Worm (Caenorhabditis elegans) whole organism, L4 larva: ENCODE data around the gene F21G4.5.

Experiments used
- F26F4.8 ChIP-seq: fragments of 200-800 bp; sonication (Bioruptor generic); conservative IDR thresholded peaks from 2 replicates; pipeline ENCODE4 v1.3.6; 2022; ENCODE audit warnings: missing genetic modification characterization, missing compliant biosample characterization
- T20F7.1 ChIP-seq: fragments of 200-800 bp; sonication (Bioruptor generic); optimal IDR thresholded peaks from 2 replicates; lab custom pipeline; 2018; ENCODE audit warnings: mild to moderate bottlenecking, missing genetic modification characterization, missing compliant biosample characterization
- aha-1 ChIP-seq: fragments of 150-350 bp; peaks from one replicate; lab custom pipeline; 2014; ENCODE audit warnings: missing biosample characterization, missing genetic modification characterization
- aly-2 ChIP-seq: sonication (generic microtip); optimal IDR thresholded peaks from 2 replicates; lab custom pipeline; 2018; ENCODE audit warnings: missing biosample characterization, missing genetic modification characterization
- arid-1 ChIP-seq: fragments of 200-800 bp; sonication (Bioruptor generic); conservative IDR thresholded peaks from 2 replicates; pipeline ENCODE4 v1.3.6; 2022; ENCODE audit warnings: missing genetic modification reagents, missing genetic modification characterization, missing compliant biosample characterization
- ceh-28 ChIP-seq: fragments of 150-350 bp; optimal IDR thresholded peaks from 2 replicates; lab custom pipeline; 2014; ENCODE audit warnings: missing biosample characterization, missing genetic modification reagents, missing genetic modification characterization
- ceh-44 ChIP-seq: fragments of 200-800 bp; sonication (Bioruptor generic); IDR thresholded peaks from 2 replicates; pipeline ENCODE4 v1.3.6; 2022; ENCODE audit warnings: missing genetic modification reagents, missing genetic modification characterization, missing compliant biosample characterization
- ceh-62 ChIP-seq: sonication (generic microtip); optimal IDR thresholded peaks from 2 replicates; lab custom pipeline; 2017; ENCODE audit warnings: missing biosample characterization, missing genetic modification characterization
- ctbp-1 ChIP-seq: fragments of 200-800 bp; sonication (Bioruptor generic); IDR thresholded peaks from 2 replicates; pipeline ENCODE4 v1.3.6; 2022; ENCODE audit warnings: missing genetic modification reagents, missing genetic modification characterization, missing compliant biosample characterization
- daf-16 ChIP-seq, 3 experiments: sonication (generic microtip); optimal IDR thresholded peaks; 2 replicates each; lab custom pipeline; 2016 to 2017; ENCODE audit warnings: missing genetic modification characterization in 3 of 3, missing genetic modification reagents in 3 of 3, mild to moderate bottlenecking in 2 of 3, missing compliant biosample characterization in 2 of 3, missing biosample characterization in 1 of 3, moderate library complexity in 1 of 3
- dpl-1 ChIP-seq: fragments of 150-350 bp; optimal IDR thresholded peaks from 2 replicates; lab custom pipeline; 2014; ENCODE audit warnings: missing biosample characterization, missing genetic modification reagents, missing genetic modification characterization
- dve-1 ChIP-seq: sonication (generic microtip); optimal IDR thresholded peaks from 2 replicates; lab custom pipeline; 2017; ENCODE audit warnings: antibody characterized with exemption, mild to moderate bottlenecking, missing genetic modification characterization, missing compliant biosample characterization; ENCODE audit not compliant: insufficient read depth
- egl-27 ChIP-seq: sonication (generic microtip); optimal IDR thresholded peaks from 3 replicates; lab custom pipeline; 2017; ENCODE audit warnings: missing biosample characterization, missing genetic modification reagents, missing genetic modification characterization
- fkh-10 ChIP-seq: fragments of 150-350 bp; optimal IDR thresholded peaks from 2 replicates; lab custom pipeline; 2014; ENCODE audit warnings: missing biosample characterization, missing genetic modification reagents, missing genetic modification characterization
- hlh-11 ChIP-seq: fragments of 200-800 bp; sonication (Bioruptor generic); optimal IDR thresholded peaks from 2 replicates; lab custom pipeline; 2018; ENCODE audit warnings: mild to moderate bottlenecking, missing genetic modification characterization, missing compliant biosample characterization
- hlh-30 ChIP-seq: sonication (generic microtip); optimal IDR thresholded peaks from 2 replicates; lab custom pipeline; 2017; ENCODE audit warnings: antibody characterized with exemption, mild to moderate bottlenecking, missing genetic modification characterization, missing compliant biosample characterization; ENCODE audit not compliant: insufficient read depth
- hmg-1.1 ChIP-seq: fragments of 200-800 bp; sonication (Bioruptor generic); IDR thresholded peaks from 2 replicates; pipeline ENCODE4 v1.3.6; 2022; ENCODE audit warnings: missing genetic modification reagents, missing genetic modification characterization, missing compliant biosample characterization
- lin-1 ChIP-seq: fragments of 200-800 bp; sonication (Bioruptor generic); IDR thresholded peaks from 2 replicates; pipeline ENCODE4 v1.3.6; 2022; ENCODE audit warnings: missing genetic modification reagents, missing genetic modification characterization, missing compliant biosample characterization
- lin-13 ChIP-seq: fragments of 150-350 bp; optimal IDR thresholded peaks from 2 replicates; lab custom pipeline; 2014; ENCODE audit warnings: missing biosample characterization, missing genetic modification reagents, missing genetic modification characterization
- madf-5 ChIP-seq, 2 experiments: fragments of 200-800 bp; sonication (Bioruptor generic); IDR thresholded peaks; 2 replicates each; pipeline ENCODE4 v1.3.6; 2022; ENCODE audit warnings: missing compliant biosample characterization in 2 of 2, missing genetic modification characterization in 2 of 2
- mes-2 ChIP-seq: sonication (generic microtip); optimal IDR thresholded peaks from 2 replicates; lab custom pipeline; 2016; ENCODE audit warnings: missing genotype, mild to moderate bottlenecking, missing genetic modification characterization, missing compliant biosample characterization; ENCODE audit not compliant: poor library complexity, severe bottlenecking
- mxl-3 ChIP-seq: fragments of 200-800 bp; sonication (Bioruptor generic); optimal IDR thresholded peaks from 2 replicates; lab custom pipeline; 2018; ENCODE audit warnings: mild to moderate bottlenecking, missing genetic modification characterization, missing compliant biosample characterization
- nhr-25 ChIP-seq: sonication (generic microtip); optimal IDR thresholded peaks from 2 replicates; lab custom pipeline; 2017; ENCODE audit warnings: missing genetic modification characterization, mild to moderate bottlenecking, missing compliant biosample characterization, antibody characterized with exemption, moderate library complexity, borderline replicate concordance; ENCODE audit not compliant: insufficient read depth
- nhr-28 ChIP-seq: fragments of 150-350 bp; optimal IDR thresholded peaks from 2 replicates; lab custom pipeline; 2014; ENCODE audit warnings: missing biosample characterization, missing genetic modification characterization
- nhr-41 ChIP-seq: fragments of 200-800 bp; sonication (Bioruptor generic); IDR thresholded peaks from 2 replicates; pipeline ENCODE4 v1.3.6; 2022; ENCODE audit warnings: missing genetic modification reagents, missing genetic modification characterization, missing compliant biosample characterization
- nhr-6 ChIP-seq: fragments of 150-350 bp; optimal IDR thresholded peaks from 2 replicates; lab custom pipeline; 2014; ENCODE audit warnings: missing biosample characterization, missing genetic modification characterization
- nhr-77 ChIP-seq: fragments of 150-350 bp; optimal IDR thresholded peaks from 2 replicates; lab custom pipeline; 2014; ENCODE audit warnings: missing biosample characterization, missing genetic modification characterization
- pha-4 ChIP-seq, 2 experiments: fragments of 150-350 bp in 1 of 2; fragments of 200-800 bp in 1 of 2; sonication (Bioruptor generic) in 1 of 2; IDR thresholded peaks in 1 of 2; optimal IDR thresholded peaks in 1 of 2; 2 replicates each; pipeline versions ENCODE4 v1.3.6 to Lab custom; 2014 to 2022; ENCODE audit warnings: missing genetic modification characterization in 2 of 2, missing genetic modification reagents in 2 of 2, missing biosample characterization in 1 of 2, missing compliant biosample characterization in 1 of 2
- pqm-1 ChIP-seq: sonication (generic microtip); optimal IDR thresholded peaks from 2 replicates; lab custom pipeline; 2017; ENCODE audit warnings: missing biosample characterization, missing genetic modification characterization
- rbr-2 ChIP-seq: sonication (generic microtip); optimal IDR thresholded peaks from 2 replicates; lab custom pipeline; 2016; ENCODE audit warnings: missing genotype, missing genetic modification characterization, missing compliant biosample characterization
- sdz-12 ChIP-seq: fragments of 200-800 bp; sonication (Bioruptor generic); optimal IDR thresholded peaks from 2 replicates; lab custom pipeline; 2018; ENCODE audit warnings: mild to moderate bottlenecking, missing genetic modification characterization, missing compliant biosample characterization
- snpc-1.2 ChIP-seq: fragments of 200-800 bp; sonication (Bioruptor generic); IDR thresholded peaks from 2 replicates; pipeline ENCODE4 v1.3.6; 2022; ENCODE audit warnings: missing genetic modification reagents, missing genetic modification characterization, missing compliant biosample characterization
- tra-1 ChIP-seq: fragments of 200-800 bp; sonication (Bioruptor generic); IDR thresholded peaks from 2 replicates; pipeline ENCODE4 v1.3.6; 2022; ENCODE audit warnings: missing genetic modification reagents, missing genetic modification characterization, missing compliant biosample characterization
- unc-62 ChIP-seq, 3 experiments: fragments of 150-350 bp in 1 of 3; sonication (generic microtip); optimal IDR thresholded peaks in 2 of 3; peaks in 1 of 3; 1 replicate in 1 of 3; 2 replicates in 2 of 3; lab custom pipeline; 2014 to 2017; ENCODE audit warnings: missing biosample characterization in 3 of 3, missing genetic modification characterization in 3 of 3, missing genetic modification reagents in 3 of 3, missing genotype in 1 of 3
- zip-11 ChIP-seq: fragments of 200-800 bp; sonication (Bioruptor generic); IDR thresholded peaks from 2 replicates; pipeline ENCODE4 v1.3.6; 2022; ENCODE audit warnings: missing genetic modification characterization, missing compliant biosample characterization

Gene F21G4.5

ce11 chrX:9938091-9938490, 32.2 kb downstream of the F21G4.5 start:
- TF ChIP-seq tra-1 (GFP tag; lab: Robert Waterston, UW) (no peak), T20F7.1 (GFP tag; lab: Kevin White, UChicago) (no peak), hlh-30 (peak; percentile 11), nhr-77 (tag; lab: Kevin White, UChicago) (no peak), hlh-11 (tag; lab: Kevin White, UChicago) (peak; percentile 29), aly-2 (no peak), rbr-2 (tag; lab: Kevin White, UChicago) (no peak), nhr-41 (GFP tag; lab: Robert Waterston, UW) (no peak), lin-1 (no peak)

ce11 chrX:9938537-9938936, 32.6 kb downstream of the F21G4.5 start, which contains the start of the genes C17G1.5 and C17G1.14:
Gene C17G1.5, plus strand, starts transcription at chrX:9938802.
Gene C17G1.14, plus strand, starts transcription at chrX:9938813.
- no peak for TF ChIP-seq daf-16 (GFP tag; optimal IDR thresholded peaks at IDR 0.05; lab: Kevin White, UChicago)
- peak; percentile 68 for TF ChIP-seq daf-16 (tag; optimal IDR thresholded peaks at IDR 0.05; lab: Kevin White, UChicago)
- TF ChIP-seq pqm-1 (tag; lab: Kevin White, UChicago): peak; percentile 9
- no peak for TF ChIP-seq mes-2
- no peak for TF ChIP-seq ceh-44
- peak; percentile 8 for TF ChIP-seq dve-1

- TF ChIP-seq ceh-62: no peak
- TF ChIP-seq ceh-28 (tag; lab: Kevin White, UChicago): no peak
- no peak for TF ChIP-seq fkh-10 (GFP tag; lab: Kevin White, UChicago)
- TF ChIP-seq madf-5 (GFP tag; IDR thresholded peaks at IDR 0.05; lab: Robert Waterston, UW): no peak
- no peak for TF ChIP-seq nhr-25 (tag; lab: Kevin White, UChicago)
- TF ChIP-seq ctbp-1 (GFP tag; lab: Robert Waterston, UW): no peak
- TF ChIP-seq sdz-12: no peak
- TF ChIP-seq arid-1 (GFP tag; lab: Robert Waterston, UW): no peak
- TF ChIP-seq daf-16 (GFP tag; optimal IDR thresholded peaks at IDR 0.05; lab: Kevin White, UChicago): no peak
- TF ChIP-seq daf-16 (tag; optimal IDR thresholded peaks at IDR 0.05; lab: Kevin White, UChicago): peak; percentile 36
- no peak for TF ChIP-seq pha-4 (GFP tag; IDR thresholded peaks at IDR 0.05; lab: Robert Waterston, UW)
- peak; percentile 82 for TF ChIP-seq pha-4 (tag; optimal IDR thresholded peaks at IDR 0.05; lab: Kevin White, UChicago)
- peak; percentile 66 for TF ChIP-seq nhr-6
- no peak for TF ChIP-seq F26F4.8 (GFP tag; lab: Robert Waterston, UW)
- no peak for TF ChIP-seq lin-13
- no peak for TF ChIP-seq hmg-1.1 (GFP tag; lab: Robert Waterston, UW)
- no peak for TF ChIP-seq dpl-1 (GFP tag; lab: Kevin White, UChicago)
- no peak for TF ChIP-seq zip-11
- no peak for TF ChIP-seq snpc-1.2 (GFP tag; lab: Robert Waterston, UW)
- no peak for TF ChIP-seq dve-1
- TF ChIP-seq egl-27 (tag; lab: Kevin White, UChicago): no peak
- TF ChIP-seq rbr-2 (tag; lab: Kevin White, UChicago): no peak
- no peak for TF ChIP-seq unc-62 (GFP tag; optimal IDR thresholded peaks at IDR 0.05 in 1 of 2; lab: Kevin White, UChicago)
- no peak for TF ChIP-seq unc-62 (tag; optimal IDR thresholded peaks at IDR 0.05; lab: Kevin White, UChicago)
Measured at ce11 chrX:9940524-9940923, 34.6 kb downstream of the F21G4.5 start.

- peak; percentile 8 for TF ChIP-seq mxl-3 (GFP tag; lab: Kevin White, UChicago)
- peak; percentile 13 for TF ChIP-seq mes-2
- no peak for TF ChIP-seq nhr-28 (tag; lab: Kevin White, UChicago)
- peak; percentile 85 for TF ChIP-seq aha-1
Measured at ce11 chrX:9941379-9941778, 35.4 kb downstream of the F21G4.5 start.
